Worm (Caenorhabditis elegans): ENCODE measurements around the gene C09H10.9.

Gene C09H10.9

ce11 chrII:11150976-11151375 is 46.7 kb downstream of the C09H10.9 start (continued):
- TF ChIP-seq let-526 (GFP tag; IDR thresholded peaks at IDR 0.05) (peak; percentile 48; the same call in 1 of the 2 replicates), atf-7 (tag; optimal IDR thresholded peaks at IDR 0.05) (peak; percentile 59), madf-10 (tag; optimal IDR thresholded peaks at IDR 0.05) (peak; percentile 38), nfyb-1 (GFP tag; IDR thresholded peaks at IDR 0.05) (0 out of 2 replicates have a peak, but pooled peaks have one; percentile 44), chd-7 (tag; optimal IDR thresholded peaks at IDR 0.05) (peak; percentile 33), Y53G8AR.9 (GFP tag; conservative IDR thresholded peaks at IDR 0.05) (peak; percentile 69; the same call in 1 of the 2 replicates), zim-3 (tag; optimal IDR thresholded peaks at IDR 0.05) (no peak), nhr-90 (tag; optimal IDR thresholded peaks at IDR 0.05) (peak; percentile 26), madf-6 (GFP tag; IDR thresholded peaks at IDR 0.05) (no peak), ztf-22 (GFP tag; optimal IDR thresholded peaks at IDR 0.05) (no peak), K11D2.4 (GFP tag; IDR thresholded peaks at IDR 0.05) (0 out of 2 replicates have a peak, but pooled peaks have one; percentile 28), attf-5 (GFP tag; optimal IDR thresholded peaks at IDR 0.05) (peak; percentile 7), dox-1 (GFP tag; IDR thresholded peaks at IDR 0.05) (0 out of 2 replicates have a peak, but pooled peaks have one; percentile 24), bed-1 (GFP tag; IDR thresholded peaks at IDR 0.05) (no peak)

ce11 chrII:11152495-11152894 is 48.2 kb downstream of the C09H10.9 start, which contains the start of gene pqm-1:
pqm-1 (minus strand) TSS chrII:11152595.
- TF ChIP-seq nfya-1 (tag; optimal IDR thresholded peaks at IDR 0.05; ENCODE audit: borderline replicate concordance, insufficient read depth) (no peak), B0336.3 (GFP tag; IDR thresholded peaks at IDR 0.05) (no peak), K12H6.12 (tag; optimal IDR thresholded peaks at IDR 0.05) (no peak), D2030.7 (GFP tag; IDR thresholded peaks at IDR 0.05) (no peak), tbx-9 (tag; optimal IDR thresholded peaks at IDR 0.05; ENCODE audit: borderline replicate concordance) (no peak), ceh-27 (GFP tag; optimal IDR thresholded peaks at IDR 0.05) (no peak), mel-28 (tag; optimal IDR thresholded peaks at IDR 0.05; ENCODE audit: borderline replicate concordance) (no peak), lsy-27 (tag; optimal IDR thresholded peaks at IDR 0.05; ENCODE audit: borderline replicate concordance, insufficient read depth) (no peak), ztf-3 (GFP tag; optimal IDR thresholded peaks at IDR 0.05) (no peak), hrde-1 (tag; optimal IDR thresholded peaks at IDR 0.05; ENCODE audit: borderline replicate concordance) (no peak), C17E4.6 (GFP tag; IDR thresholded peaks at IDR 0.05) (no peak), akir-1 (GFP tag; optimal IDR thresholded peaks at IDR 0.05) (no peak), T07F8.4 (tag; optimal IDR thresholded peaks at IDR 0.05) (no peak), egl-44 (GFP tag; IDR thresholded peaks at IDR 0.05) (no peak), Y79H2A.3 (GFP tag; conservative IDR thresholded peaks at IDR 0.05) (no peak), nhr-120 (GFP tag; IDR thresholded peaks at IDR 0.05) (no peak), dox-1 (GFP tag; IDR thresholded peaks at IDR 0.05) (no peak)

DNA sequence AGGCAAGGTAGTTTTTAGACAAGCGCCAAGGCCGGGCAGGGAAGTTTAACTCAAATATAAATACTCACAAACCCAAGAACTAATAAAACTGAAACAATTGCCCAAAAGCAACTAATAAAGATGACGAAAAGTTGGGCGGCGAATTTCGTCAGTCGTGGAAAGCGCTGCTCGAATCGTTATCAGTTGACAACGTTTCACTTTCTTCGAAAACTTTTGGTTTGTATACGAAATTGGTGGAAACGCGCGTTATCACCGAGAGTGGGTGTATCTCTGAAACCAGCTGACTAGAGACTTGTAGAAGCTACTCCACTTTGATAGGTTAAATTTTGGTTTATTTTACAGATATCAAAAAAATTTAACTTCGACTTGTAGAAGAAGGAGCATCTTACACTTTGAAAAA is 48.8 kb downstream of the C09H10.9 start:
- TF ChIP-seq dox-1 (GFP tag; IDR thresholded peaks at IDR 0.05) (0 out of 2 replicates have a peak, but pooled peaks have one; percentile 11), nhr-80 (tag; optimal IDR thresholded peaks at IDR 0.05) (peak; percentile 60), Y53G8AR.9 (GFP tag; conservative IDR thresholded peaks at IDR 0.05) (peak; percentile 31; the same call in 1 of the 2 replicates), B0019.2 (GFP tag; conservative IDR thresholded peaks at IDR 0.05) (no peak)

DNA sequence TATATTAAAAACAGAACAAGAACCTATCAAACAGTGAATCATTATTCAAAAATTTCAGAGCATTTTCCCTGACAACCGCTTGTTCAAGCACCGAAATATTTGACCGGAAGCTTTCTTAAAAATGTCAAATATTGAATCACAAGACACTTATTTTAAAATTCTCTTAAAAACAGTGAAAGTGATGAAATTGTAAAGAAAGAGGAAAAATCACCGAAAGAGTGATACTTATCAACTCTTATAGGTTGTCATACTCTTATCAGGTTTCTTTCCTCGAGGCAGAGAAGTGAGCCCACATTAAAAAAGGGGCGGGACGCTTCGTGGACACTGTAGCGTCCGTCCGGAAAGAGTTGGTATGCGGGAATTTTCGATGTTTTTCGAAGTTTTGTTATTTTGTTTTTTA is 49.5 kb downstream of the C09H10.9 start:
- TF ChIP-seq snpc-3.4 (tag; optimal IDR thresholded peaks at IDR 0.05), result no peak
- peak; percentile 33; the same call in 1 of the 2 replicates for TF ChIP-seq cebp-1 (GFP tag; IDR thresholded peaks at IDR 0.05)
- peak; percentile 56 for TF ChIP-seq cebp-1 (tag; optimal IDR thresholded peaks at IDR 0.05)
- no peak for TF ChIP-seq egl-18 (GFP tag; IDR thresholded peaks at IDR 0.05)
- no peak for TF ChIP-seq zfh-2 (GFP tag; conservative IDR thresholded peaks at IDR 0.05)
- TF ChIP-seq F23B12.7 (tag; optimal IDR thresholded peaks at IDR 0.05; ENCODE audit: insufficient read depth), result peak; percentile 46
- no peak for TF ChIP-seq lin-26 (GFP tag; IDR thresholded peaks at IDR 0.05)
- TF ChIP-seq tbp1 (GFP tag; optimal IDR thresholded peaks at IDR 0.05), result peak; percentile 19
- TF ChIP-seq ceh-79 (tag; optimal IDR thresholded peaks at IDR 0.05), result no peak
- no peak for TF ChIP-seq atf-7 (tag; optimal IDR thresholded peaks at IDR 0.05)
- no peak for TF ChIP-seq tlf-1 (GFP tag; optimal IDR thresholded peaks at IDR 0.05)
- TF ChIP-seq F10E7.11 (tag; optimal IDR thresholded peaks at IDR 0.05), result no peak
- no peak for TF ChIP-seq ets-4 (GFP tag; optimal IDR thresholded peaks at IDR 0.05)
- no peak for TF ChIP-seq Y53F4B.3 (GFP tag; IDR thresholded peaks at IDR 0.05)
